Worm (Caenorhabditis elegans) whole organism, L3 larva: ENCODE results near the gene srg-69.

Experiments
- R02D3.7 ChIP-seq: fragments of 150-350 bp; optimal IDR thresholded peaks from 2 replicates; lab custom pipeline; 2014; ENCODE audit warnings: missing biosample characterization, missing genetic modification characterization
- ZK546.5 ChIP-seq: sonication (generic microtip); optimal IDR thresholded peaks from 2 replicates; lab custom pipeline; 2017; ENCODE audit warnings: missing biosample characterization, missing genetic modification characterization
- ama-1 ChIP-seq: fragments of 150-350 bp; optimal IDR thresholded peaks from 2 replicates; lab custom pipeline; 2018
- ceh-28 ChIP-seq: fragments of 150-350 bp; optimal IDR thresholded peaks from 2 replicates; lab custom pipeline; 2014; ENCODE audit warnings: missing biosample characterization, missing genetic modification reagents, missing genetic modification characterization
- ceh-82 ChIP-seq: fragments of 150-350 bp; optimal IDR thresholded peaks from 2 replicates; lab custom pipeline; 2014; ENCODE audit warnings: missing biosample characterization, missing genetic modification characterization
- egl-27 ChIP-seq: sonication (generic microtip); optimal IDR thresholded peaks from 4 replicates; lab custom pipeline; 2017; ENCODE audit warnings: missing biosample characterization, missing genetic modification reagents, missing genetic modification characterization
- egl-5 ChIP-seq: fragments of 150-350 bp; optimal IDR thresholded peaks from 2 replicates; lab custom pipeline; 2017; ENCODE audit warnings: missing biosample characterization, missing genetic modification reagents, missing genetic modification characterization, inconsistent platforms
- elt-1 ChIP-seq: fragments of 150-350 bp; optimal IDR thresholded peaks from 2 replicates; lab custom pipeline; 2014; ENCODE audit warnings: missing biosample characterization, missing genetic modification characterization
- elt-2 ChIP-seq: sonication (generic microtip); optimal IDR thresholded peaks from 2 replicates; lab custom pipeline; 2016; ENCODE audit warnings: missing genetic modification reagents, mild to moderate bottlenecking, missing genetic modification characterization, missing compliant biosample characterization
- fkh-2 ChIP-seq: fragments of 150-350 bp; optimal IDR thresholded peaks from 2 replicates; lab custom pipeline; 2014; ENCODE audit warnings: missing biosample characterization, missing genetic modification reagents, missing genetic modification characterization
- fos-1 ChIP-seq: fragments of 150-350 bp; optimal IDR thresholded peaks from 2 replicates; lab custom pipeline; 2014; ENCODE audit warnings: missing biosample characterization, missing genetic modification characterization
- hmg-11 ChIP-seq: sonication (generic microtip); optimal IDR thresholded peaks from 2 replicates; lab custom pipeline; 2016; ENCODE audit warnings: missing genetic modification characterization, missing compliant biosample characterization
- jun-1 ChIP-seq: fragments of 150-350 bp; optimal IDR thresholded peaks from 2 replicates; lab custom pipeline; 2014; ENCODE audit warnings: missing biosample characterization, missing genetic modification reagents, missing genetic modification characterization
- lin-15B ChIP-seq: fragments of 150-350 bp; optimal IDR thresholded peaks from 2 replicates; lab custom pipeline; 2014; ENCODE audit warnings: missing biosample characterization, missing genetic modification characterization
- lin-39 ChIP-seq: fragments of 150-350 bp; optimal IDR thresholded peaks from 2 replicates; lab custom pipeline; 2018; ENCODE audit warnings: missing biosample characterization, missing genetic modification reagents, missing genetic modification characterization
- lsy-12 ChIP-seq: sonication (generic microtip); optimal IDR thresholded peaks from 2 replicates; lab custom pipeline; 2016; ENCODE audit warnings: mild to moderate bottlenecking, missing genetic modification characterization, missing compliant biosample characterization
- mdl-1 ChIP-seq: fragments of 150-350 bp; optimal IDR thresholded peaks from 2 replicates; lab custom pipeline; 2014; ENCODE audit warnings: missing biosample characterization, missing genetic modification characterization
- mml-1 ChIP-seq: fragments of 150-350 bp; sonication (generic microtip); optimal IDR thresholded peaks from 3 replicates; lab custom pipeline; 2014; ENCODE audit warnings: missing biosample characterization, missing genetic modification characterization
- nfya-1 ChIP-seq: sonication (generic microtip); optimal IDR thresholded peaks from 2 replicates; lab custom pipeline; 2017; ENCODE audit warnings: missing genetic modification characterization, mild to moderate bottlenecking, missing compliant biosample characterization, antibody characterized with exemption, moderate library complexity; ENCODE audit not compliant: insufficient read depth
- nhr-11 ChIP-seq: fragments of 150-350 bp; optimal IDR thresholded peaks from 2 replicates; lab custom pipeline; 2014; ENCODE audit warnings: missing biosample characterization, missing genetic modification characterization
- nhr-23 ChIP-seq: fragments of 150-350 bp; optimal IDR thresholded peaks from 2 replicates; lab custom pipeline; 2014; ENCODE audit warnings: missing biosample characterization, missing genetic modification reagents, missing genetic modification characterization
- nhr-25 ChIP-seq: sonication (generic microtip); optimal IDR thresholded peaks from 2 replicates; lab custom pipeline; 2017; ENCODE audit warnings: missing biosample characterization, missing genetic modification characterization
- nhr-76 ChIP-seq: fragments of 150-350 bp; sonication (generic microtip); optimal IDR thresholded peaks from 5 replicates; lab custom pipeline; 2014; ENCODE audit warnings: missing biosample characterization, missing genetic modification characterization
- nhr-77 ChIP-seq: fragments of 150-350 bp; optimal IDR thresholded peaks from 2 replicates; lab custom pipeline; 2014; ENCODE audit warnings: missing biosample characterization, missing genetic modification characterization
- pha-4 ChIP-seq: fragments of 150-350 bp; optimal IDR thresholded peaks from 2 replicates; lab custom pipeline; 2014; ENCODE audit warnings: missing biosample characterization, missing genetic modification reagents, missing genetic modification characterization
- pqm-1 ChIP-seq: fragments of 150-350 bp; optimal IDR thresholded peaks from 2 replicates; lab custom pipeline; 2017; ENCODE audit warnings: missing biosample characterization, missing genetic modification characterization, inconsistent platforms
- skn-1 ChIP-seq: fragments of 150-350 bp; optimal IDR thresholded peaks from 2 replicates; lab custom pipeline; 2014; ENCODE audit warnings: missing biosample characterization, missing genetic modification characterization
- snpc-4 ChIP-seq: fragments of 150-350 bp; optimal IDR thresholded peaks from 2 replicates; lab custom pipeline; 2014; ENCODE audit warnings: missing biosample characterization, missing genetic modification characterization
- unc-39 ChIP-seq: sonication (generic microtip); optimal IDR thresholded peaks from 4 replicates; lab custom pipeline; 2017; ENCODE audit warnings: missing biosample characterization, missing genetic modification characterization
- unc-62 ChIP-seq: fragments of 150-350 bp; sonication (generic microtip); optimal IDR thresholded peaks from 4 replicates; lab custom pipeline; 2014; ENCODE audit warnings: missing biosample characterization, missing genetic modification reagents, missing genetic modification characterization
- zag-1 ChIP-seq: fragments of 150-350 bp; optimal IDR thresholded peaks from 2 replicates; lab custom pipeline; 2014; ENCODE audit warnings: missing biosample characterization, missing genetic modification characterization
- ztf-11 ChIP-seq: fragments of 150-350 bp; optimal IDR thresholded peaks from 2 replicates; lab custom pipeline; 2014; ENCODE audit warnings: missing biosample characterization, missing genetic modification characterization
- ztf-4 ChIP-seq: fragments of 150-350 bp; optimal IDR thresholded peaks from 2 replicates; lab custom pipeline; 2014; ENCODE audit warnings: missing biosample characterization, missing genetic modification characterization

Gene srg-69

DNA sequence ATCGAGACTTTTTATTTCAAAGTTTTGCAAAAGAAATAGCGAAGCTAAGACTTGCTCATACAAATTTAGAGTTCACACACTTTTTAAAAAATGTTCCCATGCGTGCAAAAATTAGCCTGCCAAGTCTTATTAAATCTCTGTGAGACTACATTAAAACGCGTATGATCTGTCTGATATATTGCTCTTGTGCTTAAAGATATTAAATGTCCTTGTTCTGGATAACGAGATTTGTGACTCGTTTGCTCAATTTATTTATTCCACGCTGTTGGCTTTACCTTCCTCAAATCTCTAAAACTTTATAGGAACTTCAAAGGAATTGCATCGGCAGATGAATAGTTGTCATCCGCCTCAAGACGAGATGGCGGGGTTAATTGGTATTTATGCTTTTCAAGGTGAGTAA, at the start of gene srg-69:
TSS of gene srg-69 (plus strand) at position 301 of the 400 bp plus-strand sequence.
- TF ChIP-seq lin-15B (tag; lab: Kevin White, UChicago) = no peak
- TF ChIP-seq ceh-28 (tag; lab: Kevin White, UChicago) = no peak
- TF ChIP-seq skn-1 = no peak
- TF ChIP-seq ztf-11 = no peak
- TF ChIP-seq egl-5 (tag; lab: Kevin White, UChicago) = no peak
- no peak for TF ChIP-seq hmg-11 (tag; lab: Kevin White, UChicago)
- TF ChIP-seq ZK546.5 = no peak

- peak; percentile 55 for TF ChIP-seq pha-4 (tag; lab: Kevin White, UChicago)
- TF ChIP-seq ztf-4 (tag; lab: Kevin White, UChicago) = no peak
These were observed 49.3 kb upstream of the srg-69 start for ce11 chrII:5306197-5306596.

- TF ChIP-seq pqm-1 (tag; lab: Kevin White, UChicago) (peak; percentile 84), R02D3.7 (tag; lab: Kevin White, UChicago) (no peak), elt-2 (peak; percentile 90)
These were observed 48.3 kb upstream of the srg-69 start for ce11 chrII:5307203-5307602.

- peak; percentile 48 for TF ChIP-seq nfya-1 (tag; lab: Kevin White, UChicago)
- no peak for TF ChIP-seq unc-39 (tag; lab: Kevin White, UChicago)
- TF ChIP-seq mdl-1 (tag; lab: Kevin White, UChicago) = no peak
- TF ChIP-seq ZK546.5 = no peak
- TF ChIP-seq lin-39 (tag; lab: Kevin White, UChicago) = peak; percentile 25
These were observed 46.5 kb upstream of the srg-69 start for ce11 chrII:5308961-5309360.

- TF ChIP-seq ceh-82 (tag; lab: Kevin White, UChicago) (no peak), elt-1 (tag; lab: Kevin White, UChicago) (no peak), nhr-11 (no peak), mml-1 (tag; lab: Kevin White, UChicago) (no peak), unc-62 (GFP tag; lab: Kevin White, UChicago) (peak; percentile 11)
- TF ChIP-seq, all 47 proteins: peak for 1
These were observed 45.8 kb upstream of the srg-69 start for ce11 chrII:5309720-5310119.

DNA sequence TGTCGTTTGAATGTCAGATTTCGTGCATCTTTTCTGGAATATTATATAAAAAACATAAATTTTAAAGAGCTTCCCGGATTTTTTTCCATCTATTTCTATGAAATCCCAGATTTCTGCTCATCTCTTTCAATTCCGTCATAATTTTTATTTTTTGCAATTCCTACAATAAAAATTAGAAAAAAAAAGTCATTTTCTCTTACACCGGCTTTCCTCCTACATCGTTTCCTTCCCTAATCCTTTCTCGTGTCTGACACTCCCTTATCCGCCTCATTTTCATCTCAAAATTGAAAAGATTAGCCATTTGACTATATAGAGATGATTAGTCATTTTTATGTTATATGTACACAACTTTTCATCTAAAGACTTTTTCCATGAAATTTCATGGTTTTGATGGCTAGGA, 44.7 kb upstream of the srg-69 start:
- TF ChIP-seq skn-1 = no peak
- TF ChIP-seq nfya-1 (tag; lab: Kevin White, UChicago) = no peak
- no peak for TF ChIP-seq snpc-4
- TF ChIP-seq unc-62 (GFP tag; lab: Kevin White, UChicago) = no peak
- TF ChIP-seq fos-1 (tag; lab: Kevin White, UChicago) = no peak
- no peak for TF ChIP-seq zag-1 (tag; lab: Kevin White, UChicago)
- TF ChIP-seq, all 47 proteins: peak for 0

ce11 chrII:5311746-5312145, 43.7 kb upstream of the srg-69 start, which contains the start of gene gcy-12:
Gene gcy-12 (plus strand): TSS chrII:5312046.
- TF ChIP-seq ztf-11 = no peak
- TF ChIP-seq pha-4 (tag; lab: Kevin White, UChicago) = no peak
- no peak for TF ChIP-seq nhr-76 (tag; lab: Kevin White, UChicago)
- TF ChIP-seq mdl-1 (tag; lab: Kevin White, UChicago) = no peak
- TF ChIP-seq skn-1 = no peak
- no peak for TF ChIP-seq ceh-82 (tag; lab: Kevin White, UChicago)
- TF ChIP-seq fkh-2 (tag; lab: Kevin White, UChicago) = no peak
- no peak for TF ChIP-seq nhr-11
- TF ChIP-seq ZK546.5 = no peak
- no peak for TF ChIP-seq ceh-28 (tag; lab: Kevin White, UChicago)
- TF ChIP-seq elt-1 (tag; lab: Kevin White, UChicago) = no peak
- TF ChIP-seq elt-2 = no peak
- TF ChIP-seq ama-1 (lab: Kevin White, UChicago) = no peak

DNA sequence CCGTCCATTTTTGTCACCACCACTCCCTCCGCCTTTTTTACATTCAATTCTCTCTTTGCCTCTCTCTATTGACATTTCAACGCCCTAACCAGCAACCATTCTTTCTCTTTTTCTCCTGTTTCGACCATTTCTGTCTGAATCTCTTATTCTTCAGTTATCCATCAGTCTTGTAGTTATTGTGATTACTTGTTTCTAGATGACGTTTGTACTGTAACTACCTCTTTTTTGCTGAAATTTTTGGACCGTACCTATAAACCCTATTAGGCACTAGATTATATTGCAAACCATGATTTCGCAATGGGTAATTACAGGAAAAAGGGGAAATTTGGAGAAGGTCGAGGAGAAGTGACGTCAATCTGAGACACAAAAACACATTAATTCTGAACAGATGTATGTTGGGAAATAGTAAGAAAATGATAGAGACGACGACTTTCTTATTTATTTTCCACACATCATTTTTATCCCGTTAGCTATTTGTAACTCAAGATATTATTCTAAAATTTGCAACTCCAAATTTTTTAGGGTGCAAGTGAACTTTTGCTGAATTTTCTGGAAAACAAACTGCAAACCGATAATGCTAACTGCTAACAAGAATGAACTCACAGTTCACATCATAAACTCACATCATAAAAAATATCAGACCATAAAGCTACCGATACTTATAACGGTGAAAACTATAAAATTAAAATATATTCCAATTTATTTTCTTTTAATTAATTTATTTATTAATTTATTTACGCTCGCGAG, 35.1 kb upstream of the srg-69 start:
- peak; percentile 2 for TF ChIP-seq egl-5 (tag; lab: Kevin White, UChicago)
- TF ChIP-seq nhr-23 = peak; percentile 36
- TF ChIP-seq ceh-28 (tag; lab: Kevin White, UChicago) = peak; percentile 45
- no peak for TF ChIP-seq jun-1
- peak; percentile 99 for TF ChIP-seq pha-4 (tag; lab: Kevin White, UChicago)
- peak; percentile 66 for TF ChIP-seq nhr-77 (tag; lab: Kevin White, UChicago)
- no peak for TF ChIP-seq egl-27
- TF ChIP-seq mdl-1 (tag; lab: Kevin White, UChicago) = no peak
- TF ChIP-seq nhr-25 (tag; lab: Kevin White, UChicago) = peak; percentile 57
- peak; percentile 9 for TF ChIP-seq hmg-11 (tag; lab: Kevin White, UChicago)
- TF ChIP-seq elt-2 = peak; percentile 59
- TF ChIP-seq lsy-12 (tag; lab: Kevin White, UChicago) = no peak
- TF ChIP-seq pqm-1 (tag; lab: Kevin White, UChicago) = peak; percentile 65
